Fruit fly (Drosophila melanogaster): ENCODE measurements around the gene ATPsynbetaL.

Gene ATPsynbetaL

DNA sequence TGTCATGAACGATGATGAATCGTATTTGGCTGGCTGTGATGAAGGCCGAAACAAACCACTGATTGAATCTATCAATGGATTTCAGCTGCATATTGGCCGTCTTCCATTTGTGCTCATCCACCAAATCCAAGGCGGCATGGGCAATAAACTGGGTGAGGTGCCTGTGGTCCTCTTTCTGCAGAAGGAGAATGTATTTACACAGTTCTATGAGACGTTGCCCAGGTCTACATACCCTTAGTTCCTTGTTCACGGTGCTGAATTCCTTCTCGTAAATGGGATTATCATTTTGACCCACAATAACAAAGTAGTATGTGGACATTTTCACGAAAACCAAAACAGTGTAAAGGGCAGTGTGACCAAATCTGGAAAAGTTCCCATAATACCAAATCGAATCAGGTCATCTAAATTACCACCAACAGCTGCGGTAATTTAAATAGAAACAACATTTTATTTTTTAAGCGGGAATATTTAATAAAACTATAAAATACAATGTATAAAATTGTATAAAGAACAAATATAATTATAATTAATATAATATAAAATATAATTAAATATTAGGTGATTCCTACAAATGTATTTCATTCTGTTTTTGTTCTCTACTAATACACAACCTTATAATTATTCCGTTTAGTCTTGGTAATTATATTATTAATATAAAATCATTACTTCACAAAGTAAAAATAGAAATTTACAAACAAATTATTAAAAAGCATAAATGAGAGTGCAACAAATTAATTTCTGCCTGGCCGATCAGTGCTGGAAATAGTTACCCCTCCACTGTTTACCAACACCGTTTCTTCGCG, 33.8 kb downstream of the ATPsynbetaL start, which contains the start of the genes Trs20 and elg1 (continued):
- TF ChIP-seq CG12942 (GFP tag; optimal IDR thresholded peaks at IDR 0.05) (no peak), CTCF (GFP tag; optimal IDR thresholded peaks at IDR 0.05) (no peak), btn (GFP tag; optimal IDR thresholded peaks at IDR 0.05) (no peak), emc (GFP tag; optimal IDR thresholded peaks at IDR 0.05) (no peak), mld (GFP tag; IDR thresholded peaks at IDR 0.05; ENCODE audit: partially characterized antibody) (no peak), Hey (tag; optimal IDR thresholded peaks at IDR 0.05) (no peak), exex (tag; optimal IDR thresholded peaks at IDR 0.05) (peak; percentile 54), Asciz (GFP tag; optimal IDR thresholded peaks at IDR 0.05) (no peak), CG9932 (GFP tag; IDR thresholded peaks at IDR 0.05) (peak; percentile 62), CG18011 (GFP tag; optimal IDR thresholded peaks at IDR 0.05) (no peak), CG10267 (tag; optimal IDR thresholded peaks at IDR 0.05) (peak; percentile 94), CG4360 (GFP tag; IDR thresholded peaks at IDR 0.05) (no peak), CG6683 (GFP tag; optimal IDR thresholded peaks at IDR 0.05) (peak; percentile 10), row (GFP tag; IDR thresholded peaks at IDR 0.05) (peak; percentile 75), en (GFP tag; optimal IDR thresholded peaks at IDR 0.05) (no peak), tup (GFP tag; optimal IDR thresholded peaks at IDR 0.05) (no peak), Taf1 (GFP tag; IDR thresholded peaks at IDR 0.05) (no peak), TFAM (GFP tag; optimal IDR thresholded peaks at IDR 0.05) (no peak), CG12659 (GFP tag; optimal IDR thresholded peaks at IDR 0.05) (peak; percentile 59), abd-A (tag; optimal IDR thresholded peaks at IDR 0.05) (no peak), Rx (GFP tag; IDR thresholded peaks at IDR 0.05) (no peak), lbe (GFP tag; optimal IDR thresholded peaks at IDR 0.05) (peak; percentile 22), CG7745 (tag; optimal IDR thresholded peaks at IDR 0.05) (no peak), CG18619 (GFP tag; optimal IDR thresholded peaks at IDR 0.05) (peak; percentile 14), crp (GFP tag; optimal IDR thresholded peaks at IDR 0.05) (no peak), chm (GFP tag; IDR thresholded peaks at IDR 0.05) (0 out of 2 replicates have a peak, but pooled peaks have one; percentile 26), cas (GFP tag; IDR thresholded peaks at IDR 0.05) (0 out of 2 replicates have a peak, but pooled peaks have one; percentile 4), az2 (GFP tag; optimal IDR thresholded peaks at IDR 0.05) (peak; percentile 29), CG13624 (GFP tag; optimal IDR thresholded peaks at IDR 0.05) (no peak), Sox102F (GFP tag; optimal IDR thresholded peaks at IDR 0.05) (no peak), aop (GFP tag; IDR thresholded peaks at IDR 0.05) (no peak), CrebB (tag; optimal IDR thresholded peaks at IDR 0.05) (no peak), Pdp1 (GFP tag; optimal IDR thresholded peaks at IDR 0.05) (peak in 1 of 2 experiments; percentile 5), croc (GFP tag; conservative IDR thresholded peaks at IDR 0.05) (no peak), Myb (GFP tag; optimal IDR thresholded peaks at IDR 0.05) (no peak), ci (GFP tag; IDR thresholded peaks at IDR 0.05) (peak; percentile 13; the same call in 1 of the 3 replicates), seq (GFP tag; IDR thresholded peaks at IDR 0.05) (0 out of 2 replicates have a peak, but pooled peaks have one; percentile 22), nom (GFP tag; optimal IDR thresholded peaks at IDR 0.05) (peak; percentile 60), CG15269 (tag; optimal IDR thresholded peaks at IDR 0.05) (peak; percentile 69), B-H1 (GFP tag; IDR thresholded peaks at IDR 0.05) (no peak), lola (GFP tag; optimal IDR thresholded peaks at IDR 0.05) (peak in 1 of 3 experiments; percentile 61), sug (tag; optimal IDR thresholded peaks at IDR 0.05) (peak; percentile 58), Dip2 (GFP tag; IDR thresholded peaks at IDR 0.05) (no peak), Sox100B (GFP tag; optimal IDR thresholded peaks at IDR 0.05) (peak; percentile 71), Eip74EF (GFP tag; optimal IDR thresholded peaks at IDR 0.05) (no peak), CG13287 (GFP tag; IDR thresholded peaks at IDR 0.05; ENCODE audit: partially characterized antibody) (no peak; the same call in 1 of the 2 replicates), wek (GFP tag; optimal IDR thresholded peaks at IDR 0.05) (no peak), sens (GFP tag) (peak; percentile 77), zfh1 (GFP tag; IDR thresholded peaks at IDR 0.05) (no peak; the same call in 2 of the 3 replicates)

Data from whole organism, embryonic.